Fruit fly (Drosophila melanogaster) whole organism, prepupa: Measurements from ENCODE around the gene up.

Experiments
- Blimp-1 ChIP-seq: fragments of 200-800 bp; sonication (Bioruptor generic); optimal IDR thresholded peaks from 3 replicates; lab custom pipeline; 2017; ENCODE audit warnings: missing biosample characterization, missing genetic modification characterization, mild to moderate bottlenecking, moderate library complexity, missing genetic modification reagents
- CG10669 ChIP-seq: fragments of 200-800 bp; sonication (Bioruptor generic); optimal IDR thresholded peaks from 3 replicates; lab custom pipeline; 2018; ENCODE audit warnings: missing biosample characterization, mild to moderate bottlenecking, missing genetic modification characterization, moderate library complexity
- CG11294 ChIP-seq: fragments of 200-800 bp; sonication (Bioruptor generic); IDR thresholded peaks from 2 replicates; pipeline ENCODE4 v1.3.6; 2022; ENCODE audit warnings: missing biosample characterization, missing genetic modification characterization
- CG11762 ChIP-seq: fragments of 200-800 bp; sonication (Bioruptor generic); optimal IDR thresholded peaks from 3 replicates; lab custom pipeline; 2016; ENCODE audit warnings: missing biosample characterization, missing genetic modification characterization; ENCODE audit not compliant: insufficient read depth
- CG11902 ChIP-seq: fragments of 200-800 bp; sonication (Bioruptor generic); optimal IDR thresholded peaks from 3 replicates; lab custom pipeline; 2016; ENCODE audit warnings: missing biosample characterization, missing genetic modification characterization
- CG16779 ChIP-seq: fragments of 200-800 bp; sonication (Bioruptor generic); optimal IDR thresholded peaks from 3 replicates; lab custom pipeline; 2017; ENCODE audit warnings: missing biosample characterization, mild to moderate bottlenecking, missing genetic modification characterization
- CG3032 ChIP-seq: fragments of 200-800 bp; optimal IDR thresholded peaks from 2 replicates; lab custom pipeline; 2019; ENCODE audit warnings: missing biosample characterization, mild to moderate bottlenecking, missing genetic modification characterization, moderate library complexity
- CG32006 ChIP-seq: fragments of 200-800 bp; sonication (Bioruptor generic); optimal IDR thresholded peaks from 3 replicates; lab custom pipeline; 2017; ENCODE audit warnings: missing biosample characterization, mild to moderate bottlenecking, missing genetic modification characterization
- CG3919 ChIP-seq: fragments of 200-800 bp; sonication (Bioruptor generic); optimal IDR thresholded peaks from 3 replicates; lab custom pipeline; 2016; ENCODE audit warnings: missing biosample characterization, missing genetic modification characterization
- CG4318 ChIP-seq: fragments of 200-800 bp; sonication (Bioruptor generic); optimal IDR thresholded peaks from 3 replicates; lab custom pipeline; 2017; ENCODE audit warnings: missing biosample characterization, mild to moderate bottlenecking, missing genetic modification characterization
- CG6163 ChIP-seq: fragments of 200-800 bp; sonication (Bioruptor generic); IDR thresholded peaks from 3 replicates; pipeline ENCODE4 v1.3.6; 2022; ENCODE audit warnings: missing biosample characterization, missing genetic modification characterization
- CG6276 ChIP-seq: fragments of 200-800 bp; sonication (Bioruptor generic); optimal IDR thresholded peaks from 2 replicates; lab custom pipeline; 2017; ENCODE audit warnings: missing biosample characterization, mild to moderate bottlenecking, missing genetic modification characterization
- CG6792 ChIP-seq: fragments of 200-800 bp; sonication (Bioruptor generic); optimal IDR thresholded peaks from 3 replicates; lab custom pipeline; 2016; ENCODE audit warnings: missing biosample characterization, missing genetic modification characterization
- CG6808 ChIP-seq: fragments of 200-800 bp; sonication (Bioruptor generic); optimal IDR thresholded peaks from 3 replicates; lab custom pipeline; 2017; ENCODE audit warnings: missing biosample characterization, missing genetic modification characterization, mild to moderate bottlenecking, moderate library complexity, missing genetic modification reagents
- CG6854 ChIP-seq: fragments of 200-800 bp; sonication (Bioruptor generic); optimal IDR thresholded peaks from 2 replicates; lab custom pipeline; 2017; ENCODE audit warnings: missing biosample characterization, mild to moderate bottlenecking, missing genetic modification characterization
- CG7368 ChIP-seq: fragments of 200-800 bp; sonication (Bioruptor generic); optimal IDR thresholded peaks from 3 replicates; lab custom pipeline; 2016; ENCODE audit warnings: missing biosample characterization, missing genetic modification characterization
- CG8119 ChIP-seq: fragments of 200-800 bp; sonication (Bioruptor generic); IDR thresholded peaks from 3 replicates; pipeline ENCODE4 v1.3.6; 2022; ENCODE audit warnings: missing biosample characterization, missing genetic modification characterization
- CG8319 ChIP-seq: fragments of 200-800 bp; sonication (Bioruptor generic); optimal IDR thresholded peaks from 3 replicates; lab custom pipeline; 2016; ENCODE audit warnings: missing biosample characterization, missing genetic modification characterization
- CG9139 ChIP-seq: fragments of 200-800 bp; sonication (Bioruptor generic); optimal IDR thresholded peaks from 3 replicates; lab custom pipeline; 2017; ENCODE audit warnings: missing biosample characterization, mild to moderate bottlenecking, missing genetic modification characterization
- Eip75B ChIP-seq: fragments of 200-800 bp; sonication (Bioruptor generic); optimal IDR thresholded peaks from 3 replicates; lab custom pipeline; 2016; ENCODE audit warnings: missing biosample characterization, missing genetic modification characterization
- Eip78C ChIP-seq: fragments of 200-800 bp; sonication (Bioruptor generic); peaks from one replicate; lab custom pipeline; 2016; ENCODE audit warnings: missing biosample characterization, missing genetic modification characterization
- Ets21C ChIP-seq: fragments of 200-800 bp; sonication (Bioruptor generic); optimal IDR thresholded peaks from 3 replicates; lab custom pipeline; 2016; ENCODE audit warnings: missing biosample characterization, missing genetic modification characterization
- Ets96B ChIP-seq: fragments of 200-800 bp; optimal IDR thresholded peaks from 2 replicates; lab custom pipeline; 2019; ENCODE audit warnings: missing biosample characterization, mild to moderate bottlenecking, missing genetic modification characterization, moderate library complexity
- Gug ChIP-seq: fragments of 200-800 bp; sonication (Bioruptor generic); IDR thresholded peaks from 2 replicates; pipeline ENCODE4 v1.3.6; 2022; ENCODE audit warnings: missing biosample characterization, missing genetic modification characterization
- Hr38 ChIP-seq: sonication (Bioruptor generic); optimal IDR thresholded peaks from 2 replicates; lab custom pipeline; 2016; ENCODE audit warnings: missing biosample characterization, missing genetic modification characterization
- Hr39 ChIP-seq: fragments of 200-800 bp; sonication (Bioruptor generic); optimal IDR thresholded peaks from 2 replicates; lab custom pipeline; 2016; ENCODE audit warnings: missing biosample characterization, missing genetic modification characterization
- Hr4 ChIP-seq: fragments of 200-800 bp; sonication (Bioruptor generic); optimal IDR thresholded peaks from 3 replicates; lab custom pipeline; 2016; ENCODE audit warnings: missing biosample characterization, missing genetic modification characterization
- Lpt ChIP-seq: fragments of 200-800 bp; sonication (Bioruptor generic); optimal IDR thresholded peaks from 3 replicates; lab custom pipeline; 2016; ENCODE audit warnings: missing biosample characterization, missing genetic modification characterization
- OdsH ChIP-seq: fragments of 200-800 bp; sonication (Bioruptor generic); optimal IDR thresholded peaks from 3 replicates; lab custom pipeline; 2016; ENCODE audit warnings: missing biosample characterization, missing genetic modification characterization
- Smox ChIP-seq: fragments of 200-800 bp; sonication (Bioruptor generic); optimal IDR thresholded peaks from 3 replicates; lab custom pipeline; 2016; ENCODE audit warnings: missing biosample characterization, missing genetic modification characterization
- Sox15 ChIP-seq: fragments of 200-800 bp; sonication (Bioruptor generic); optimal IDR thresholded peaks from 3 replicates; lab custom pipeline; 2016; ENCODE audit warnings: missing biosample characterization, missing genetic modification characterization
- achi ChIP-seq: fragments of 200-800 bp; sonication (Bioruptor generic); optimal IDR thresholded peaks from 3 replicates; lab custom pipeline; 2016; ENCODE audit warnings: missing biosample characterization, missing genetic modification characterization
- acj6 ChIP-seq: fragments of 200-800 bp; sonication (Bioruptor generic); optimal IDR thresholded peaks from 3 replicates; lab custom pipeline; 2016; ENCODE audit warnings: missing biosample characterization, missing genetic modification characterization
- dac ChIP-seq: fragments of 200-800 bp; sonication (Bioruptor generic); optimal IDR thresholded peaks from 2 replicates; lab custom pipeline; 2017; ENCODE audit warnings: missing biosample characterization, mild to moderate bottlenecking, missing genetic modification characterization
- eg ChIP-seq: fragments of 200-800 bp; sonication (Bioruptor generic); IDR thresholded peaks from 3 replicates; pipeline ENCODE4 v1.3.6; 2022; ENCODE audit warnings: missing biosample characterization, missing genetic modification characterization
- esn ChIP-seq: fragments of 200-800 bp; sonication (Bioruptor generic); optimal IDR thresholded peaks from 2 replicates; lab custom pipeline; 2016; ENCODE audit warnings: missing biosample characterization, mild to moderate bottlenecking, missing genetic modification characterization, moderate library complexity
- fd59A ChIP-seq: fragments of 200-800 bp; sonication (Bioruptor generic); optimal IDR thresholded peaks from 2 replicates; lab custom pipeline; 2017; ENCODE audit warnings: missing biosample characterization, mild to moderate bottlenecking, missing genetic modification characterization, missing genetic modification reagents
- fkh ChIP-seq: fragments of 200-800 bp; sonication (Bioruptor generic); optimal IDR thresholded peaks from 3 replicates; lab custom pipeline; 2017; ENCODE audit warnings: missing biosample characterization, mild to moderate bottlenecking, missing genetic modification characterization, moderate library complexity
- net ChIP-seq: fragments of 200-800 bp; sonication (Bioruptor generic); optimal IDR thresholded peaks from 3 replicates; lab custom pipeline; 2016; ENCODE audit warnings: missing biosample characterization, missing genetic modification characterization
- pdm3 ChIP-seq: fragments of 200-800 bp; sonication (Bioruptor generic); optimal IDR thresholded peaks from 3 replicates; lab custom pipeline; 2016; ENCODE audit warnings: missing biosample characterization, missing genetic modification characterization
- spab ChIP-seq: fragments of 200-800 bp; sonication (Bioruptor generic); optimal IDR thresholded peaks from 2 replicates; lab custom pipeline; 2017; ENCODE audit warnings: missing biosample characterization, mild to moderate bottlenecking, missing genetic modification characterization, missing genetic modification reagents
- ss ChIP-seq, 2 experiments: fragments of 200-800 bp; sonication (Bioruptor generic); optimal IDR thresholded peaks; 2 replicates in 1 of 2; 3 replicates in 1 of 2; lab custom pipeline; 2017 to 2018; ENCODE audit warnings: mild to moderate bottlenecking in 2 of 2, missing biosample characterization in 2 of 2, missing genetic modification characterization in 2 of 2, moderate library complexity in 1 of 2
- topi ChIP-seq: fragments of 200-800 bp; sonication (Bioruptor generic); optimal IDR thresholded peaks from 3 replicates; lab custom pipeline; 2016; ENCODE audit warnings: missing biosample characterization, missing genetic modification characterization

up gene

DNA sequence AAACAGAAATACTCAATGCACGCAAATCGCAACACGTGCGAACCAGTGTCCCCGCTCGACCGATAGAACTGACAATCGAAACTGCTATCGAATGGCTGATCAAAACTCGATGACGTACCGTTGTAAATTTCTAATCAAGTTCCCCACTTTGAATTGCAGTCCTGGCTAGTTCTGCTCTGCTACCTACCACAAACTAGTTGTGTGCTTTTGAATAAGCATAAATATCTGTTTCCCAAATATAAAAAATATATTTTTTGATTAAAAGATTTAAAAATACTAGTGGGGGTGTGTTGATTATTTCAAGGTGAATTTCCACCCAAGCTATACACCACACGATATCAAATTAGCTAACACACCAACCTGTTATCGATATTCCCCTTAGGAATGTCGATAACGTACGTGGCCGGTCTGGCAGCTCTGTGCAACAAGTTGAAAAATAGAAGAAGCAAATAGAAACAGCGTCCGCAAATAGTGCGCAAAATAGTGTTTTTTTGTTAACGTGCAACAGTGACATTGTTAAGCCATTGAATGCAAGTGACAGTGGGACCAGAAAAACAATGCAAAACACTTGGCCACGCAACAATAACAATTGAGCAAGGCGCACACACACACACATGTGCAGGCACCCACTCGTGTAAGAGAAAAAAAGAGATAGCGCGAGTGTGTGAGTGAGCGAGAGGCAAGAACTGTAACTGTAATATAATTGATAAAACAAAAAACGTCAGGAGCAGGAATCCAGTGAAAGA is 22.1 kb upstream of the up start, which contains the start of the genes CG2691 and NFAT (continued):
- no peak; the same call in 2 of the 3 replicates for TF ChIP-seq CG8119 (GFP tag; lab: Robert Waterston, UW)
- TF ChIP-seq CG6276 (GFP tag; lab: Kevin White, UChicago) = peak; percentile 29
- no peak for TF ChIP-seq CG7368 (GFP tag; lab: Kevin White, UChicago)
- no peak for TF ChIP-seq Gug (GFP tag; lab: Robert Waterston, UW)
- no peak for TF ChIP-seq CG32006 (GFP tag; lab: Kevin White, UChicago)
- TF ChIP-seq CG3919 (GFP tag; lab: Kevin White, UChicago) = peak; percentile 10
- peak; percentile 20 for TF ChIP-seq Eip75B (GFP tag; lab: Kevin White, UChicago)
- no peak for TF ChIP-seq CG6854 (GFP tag; lab: Kevin White, UChicago)
- TF ChIP-seq CG9139 = peak; percentile 50
- TF ChIP-seq dac (GFP tag; lab: Kevin White, UChicago) = no peak
- TF ChIP-seq CG16779 (tag; lab: Kevin White, UChicago) = no peak
- TF ChIP-seq OdsH (GFP tag; lab: Kevin White, UChicago) = no peak
- no peak for TF ChIP-seq Smox (GFP tag; lab: Kevin White, UChicago)
- TF ChIP-seq Ets96B (tag; lab: Kevin White, UChicago) = peak; percentile 22
- TF ChIP-seq Ets21C (GFP tag; lab: Kevin White, UChicago) = no peak
- peak; percentile 23 for TF ChIP-seq CG6808 (GFP tag; lab: Kevin White, UChicago)
- no peak for TF ChIP-seq Hr38
- TF ChIP-seq CG11762 (GFP tag; lab: Kevin White, UChicago) = no peak
- no peak for TF ChIP-seq Sox15
- TF ChIP-seq achi (GFP tag; lab: Kevin White, UChicago) = no peak
- TF ChIP-seq Hr4 = no peak
- peak; percentile 39 for TF ChIP-seq esn (GFP tag; lab: Kevin White, UChicago)
- no peak for TF ChIP-seq Blimp-1 (GFP tag; lab: Kevin White, UChicago)
- TF ChIP-seq CG11902 = no peak
- TF ChIP-seq pdm3 (GFP tag; lab: Kevin White, UChicago) = no peak
- peak; percentile 50 for TF ChIP-seq fkh (GFP tag; lab: Kevin White, UChicago)
- peak; percentile 49 to 59 for TF ChIP-seq ss (GFP tag; optimal IDR thresholded peaks at IDR 0.05; lab: Kevin White, UChicago)
- no peak for TF ChIP-seq CG4318 (GFP tag; lab: Kevin White, UChicago)

- TF ChIP-seq Hr38 = no peak
- peak; percentile 71 for TF ChIP-seq Lpt (GFP tag; lab: Kevin White, UChicago)
- peak; percentile 90 for TF ChIP-seq Smox (GFP tag; lab: Kevin White, UChicago)
- peak; percentile 29 for TF ChIP-seq fkh (GFP tag; lab: Kevin White, UChicago)
- peak; percentile 77 for TF ChIP-seq net (GFP tag; lab: Kevin White, UChicago)
- TF ChIP-seq CG16779 (tag; lab: Kevin White, UChicago) = no peak
- TF ChIP-seq CG6808 (GFP tag; lab: Kevin White, UChicago) = peak; percentile 51
- TF ChIP-seq CG11902 = peak; percentile 58
- no peak for TF ChIP-seq dac (GFP tag; lab: Kevin White, UChicago)
- peak; percentile 38 for TF ChIP-seq CG8319 (GFP tag; lab: Kevin White, UChicago)
- peak; percentile 73 for TF ChIP-seq CG10669 (GFP tag; lab: Kevin White, UChicago)
- peak; percentile 96 for TF ChIP-seq Eip78C (GFP tag; lab: Kevin White, UChicago)
- TF ChIP-seq CG3919 (GFP tag; lab: Kevin White, UChicago) = peak; percentile 78
- peak; percentile 58 for TF ChIP-seq CG11294 (GFP tag; lab: Robert Waterston, UW)
- peak; percentile 68 for TF ChIP-seq fd59A
- TF ChIP-seq CG32006 (GFP tag; lab: Kevin White, UChicago) = peak; percentile 87
- peak; percentile 56 for TF ChIP-seq CG11762 (GFP tag; lab: Kevin White, UChicago)
- peak; percentile 85 for TF ChIP-seq achi (GFP tag; lab: Kevin White, UChicago)
- peak; percentile 82 for TF ChIP-seq CG3032 (tag; lab: Kevin White, UChicago)
- TF ChIP-seq spab = no peak
- TF ChIP-seq esn (GFP tag; lab: Kevin White, UChicago) = peak; percentile 93
- TF ChIP-seq eg (GFP tag; lab: Robert Waterston, UW) = peak; percentile 83
- TF ChIP-seq CG9139 = no peak
- no peak for TF ChIP-seq CG6276 (GFP tag; lab: Kevin White, UChicago)
- peak; percentile 56 to 78 for TF ChIP-seq ss (GFP tag; optimal IDR thresholded peaks at IDR 0.05; lab: Kevin White, UChicago)
- peak; percentile 76 for TF ChIP-seq Sox15
- no peak for TF ChIP-seq CG6854 (GFP tag; lab: Kevin White, UChicago)
- TF ChIP-seq acj6 (GFP tag; lab: Kevin White, UChicago) = peak; percentile 89
- peak; percentile 88 for TF ChIP-seq Hr39 (GFP tag; lab: Kevin White, UChicago)
- TF ChIP-seq Gug (GFP tag; lab: Robert Waterston, UW) = peak; percentile 86
- TF ChIP-seq topi (GFP tag; lab: Kevin White, UChicago) = peak; percentile 89
- peak; percentile 86 for TF ChIP-seq Hr4
- TF ChIP-seq Ets96B (tag; lab: Kevin White, UChicago) = peak; percentile 70
- peak; percentile 87 for TF ChIP-seq OdsH (GFP tag; lab: Kevin White, UChicago)
- peak; percentile 84 for TF ChIP-seq CG6163 (GFP tag; lab: Robert Waterston, UW)
- TF ChIP-seq CG8119 (GFP tag; lab: Robert Waterston, UW) = peak; percentile 89
- TF ChIP-seq CG6792 (GFP tag; lab: Kevin White, UChicago) = peak; percentile 80
These were observed 14.2 kb upstream of the up start, which contains the start of the genes tth and Tango2 for dm6 chrX:13616417-13617050. TSS of gene tth (minus strand) at chrX:13616586. TSS of gene Tango2 (plus strand) at chrX:13616989.
